Fruit fly (Drosophila melanogaster): Measurements from ENCODE around the gene CG5808.
A peak's percentile ranks its signal among the peaks of the same experiment; 100 is the strongest.

Gene CG5808

DNA sequence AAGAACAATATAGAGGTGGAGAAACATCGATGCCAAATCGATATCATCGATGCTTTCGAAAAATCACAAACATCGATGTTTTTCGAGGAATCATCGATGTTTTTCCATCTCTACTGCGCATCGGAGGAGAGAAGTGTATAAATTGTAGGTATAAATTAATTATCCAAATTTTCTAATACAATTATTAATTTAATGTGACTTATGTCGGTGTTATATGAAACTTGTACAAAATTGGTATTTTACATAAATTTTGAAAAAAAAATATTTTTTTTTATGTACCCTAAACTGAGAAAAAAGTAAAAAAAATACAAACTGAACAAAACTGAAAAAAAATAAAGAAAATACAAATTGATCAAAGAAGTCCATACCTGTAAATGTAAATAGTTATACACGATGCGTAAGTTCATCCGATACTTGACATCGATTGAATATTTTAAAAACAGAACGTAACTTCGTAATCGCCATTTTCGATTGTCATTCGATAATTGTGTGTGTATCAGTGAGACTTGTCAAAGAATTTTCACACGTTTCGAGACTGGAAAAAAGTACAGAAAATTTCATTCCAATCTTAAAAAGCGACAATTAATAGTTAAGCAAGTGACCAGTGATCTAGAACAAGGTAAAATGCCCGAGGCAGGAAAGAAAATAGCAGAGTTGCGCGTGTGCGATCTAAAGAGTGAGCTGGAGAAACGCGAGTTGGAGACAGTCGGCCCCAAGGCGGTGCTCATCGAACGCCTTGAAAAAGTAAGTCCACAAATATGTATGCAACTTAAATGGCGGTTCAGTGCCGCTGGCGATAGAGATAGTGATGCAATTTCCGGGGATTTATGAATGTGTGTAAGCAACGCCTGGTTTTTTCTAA is at the start of gene CG5808, which contains the start of gene Saf-B:
Gene CG5808 (minus strand): TSS at position 15 of the 862 bp plus-strand sequence.
Gene Saf-B (plus strand): TSS at position 472 of the 862 bp plus-strand sequence.
- no peak for TF ChIP-seq CG13204 (GFP tag; optimal IDR thresholded peaks at IDR 0.05)
- no peak for TF ChIP-seq CG4496 (GFP tag; IDR thresholded peaks at IDR 0.05)
- no peak for TF ChIP-seq CG10348 (GFP tag; IDR thresholded peaks at IDR 0.05)
- no peak for TF ChIP-seq Snoo (tag; optimal IDR thresholded peaks at IDR 0.05)
- no peak for TF ChIP-seq Pif1A (GFP tag; optimal IDR thresholded peaks at IDR 0.05)
- no peak for TF ChIP-seq CG12605 (GFP tag; IDR thresholded peaks at IDR 0.05)
- TF ChIP-seq CG14655 (GFP tag; optimal IDR thresholded peaks at IDR 0.05) = no peak
- no peak for TF ChIP-seq rn (GFP tag; IDR thresholded peaks at IDR 0.05)
- TF ChIP-seq CG32121 (GFP tag; IDR thresholded peaks at IDR 0.05) = 0 out of 2 replicates have a peak, but pooled peaks have one; percentile 21

DNA sequence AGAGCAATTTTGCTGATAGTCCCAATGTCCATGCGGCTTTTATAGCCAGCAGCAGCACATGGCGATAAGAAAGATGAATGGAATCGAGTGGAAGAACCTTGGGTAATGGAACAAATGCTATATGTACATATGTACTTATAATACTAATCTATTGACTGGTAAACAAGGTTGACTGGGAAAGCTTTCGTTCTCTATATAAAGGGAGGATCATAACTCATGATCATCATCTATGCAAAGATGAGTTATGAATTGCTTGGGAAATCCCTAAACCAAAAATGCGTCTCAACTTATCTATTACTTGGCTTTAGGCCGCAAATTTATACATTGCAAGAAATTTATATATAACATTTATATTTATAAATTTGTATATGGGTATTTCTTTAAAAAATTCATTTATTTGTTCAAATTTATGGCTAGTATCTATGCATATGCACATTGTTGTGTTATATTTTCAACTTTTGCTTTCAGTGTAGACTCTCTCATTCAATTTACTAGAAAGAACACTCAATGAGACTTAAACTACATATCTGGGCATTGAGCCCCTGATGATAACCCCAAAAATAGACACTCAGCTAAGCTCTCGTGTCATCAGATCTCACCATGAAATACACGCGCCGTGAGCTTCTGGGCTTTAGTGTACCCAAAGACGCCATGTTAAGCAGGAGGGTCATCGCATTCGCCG is 48.1 kb upstream of the CG5808 start, which contains the start of the genes Srg1 and Elal:
Gene Srg1 (minus strand): TSS at position 14 of the 682 bp plus-strand sequence.
Gene Elal (plus strand): TSS at position 632 of the 682 bp plus-strand sequence.
- TF ChIP-seq Pif1B (GFP tag; optimal IDR thresholded peaks at IDR 0.05) (no peak), gl (tag; optimal IDR thresholded peaks at IDR 0.05) (no peak), CG32121 (GFP tag; IDR thresholded peaks at IDR 0.05) (no peak), D1 (tag; optimal IDR thresholded peaks at IDR 0.05) (no peak), CG8159 (tag; optimal IDR thresholded peaks at IDR 0.05) (peak; percentile 21), CG17806 (tag; optimal IDR thresholded peaks at IDR 0.05) (peak; percentile 13), CG4496 (GFP tag; IDR thresholded peaks at IDR 0.05) (0 out of 3 replicates have a peak, but pooled peaks have one; percentile 33), CG15710 (tag; optimal IDR thresholded peaks at IDR 0.05) (peak; percentile 4), CG14655 (GFP tag; optimal IDR thresholded peaks at IDR 0.05) (no peak), CG13204 (GFP tag; optimal IDR thresholded peaks at IDR 0.05) (no peak), fd96Ca (GFP tag; IDR thresholded peaks at IDR 0.05) (no peak), CG9948 (tag; optimal IDR thresholded peaks at IDR 0.05) (peak; percentile 29)

DNA sequence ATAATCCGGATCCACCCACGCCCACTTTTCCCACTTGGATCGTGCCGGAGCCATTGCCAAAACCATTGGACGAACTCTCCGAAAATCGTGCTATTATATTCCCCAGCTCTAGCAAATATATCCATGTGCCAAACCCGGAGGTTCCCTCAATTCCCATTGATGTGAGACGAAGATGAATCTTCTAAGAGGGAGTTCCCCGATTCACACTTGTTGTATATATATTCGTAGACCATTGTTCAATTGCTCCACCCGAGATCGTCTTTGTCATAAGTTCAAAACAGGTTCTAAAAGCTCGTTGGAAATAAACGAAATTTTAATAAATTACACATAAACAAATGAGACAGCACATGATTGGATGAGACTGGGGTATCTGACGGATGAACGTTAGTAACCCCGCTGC is 47.1 kb upstream of the CG5808 start:
- TF ChIP-seq D1 (tag; optimal IDR thresholded peaks at IDR 0.05) (no peak), gl (tag; optimal IDR thresholded peaks at IDR 0.05) (no peak), CG14655 (GFP tag; optimal IDR thresholded peaks at IDR 0.05) (no peak), CG32121 (GFP tag; IDR thresholded peaks at IDR 0.05) (no peak), CG8301 (tag; optimal IDR thresholded peaks at IDR 0.05) (no peak), CG15710 (tag; optimal IDR thresholded peaks at IDR 0.05) (no peak), rn (GFP tag; IDR thresholded peaks at IDR 0.05) (no peak), Snoo (tag; optimal IDR thresholded peaks at IDR 0.05) (no peak), CG34367 (tag; optimal IDR thresholded peaks at IDR 0.05) (no peak), EcR (GFP tag; optimal IDR thresholded peaks at IDR 0.05) (no peak)

DNA sequence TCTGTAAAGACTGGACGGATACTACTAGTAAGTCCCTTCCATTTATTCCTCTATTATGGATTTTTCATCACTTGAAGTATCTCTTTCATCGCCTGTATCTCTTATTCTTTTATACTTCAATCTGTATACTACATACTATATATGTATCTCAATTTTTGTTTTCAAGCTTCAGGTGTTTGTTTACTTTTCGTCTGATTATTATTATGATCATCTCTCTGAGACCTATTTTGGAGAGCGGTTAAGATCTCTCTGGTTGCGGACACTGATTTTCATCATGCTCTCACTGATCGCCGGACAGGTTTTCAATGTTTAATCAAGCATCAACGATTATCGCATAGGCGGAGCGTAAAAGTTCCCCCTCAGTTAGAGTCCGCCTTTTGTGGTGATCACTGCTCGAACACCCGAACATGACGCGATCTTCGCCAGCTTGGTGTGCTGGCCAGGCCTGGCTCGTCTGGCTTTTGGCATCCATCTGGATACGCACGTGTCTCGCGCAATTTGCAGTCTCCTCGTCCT is 45.8 kb upstream of the CG5808 start, which contains the start of gene CG7016:
Gene CG7016 (plus strand): TSS at position 358 of the 516 bp plus-strand sequence.
- TF ChIP-seq CG17806 (tag; optimal IDR thresholded peaks at IDR 0.05) = no peak
- TF ChIP-seq CG8301 (tag; optimal IDR thresholded peaks at IDR 0.05) = no peak
- TF ChIP-seq fd96Ca (GFP tag; IDR thresholded peaks at IDR 0.05) = no peak
- no peak for TF ChIP-seq Ets98B (GFP tag; IDR thresholded peaks at IDR 0.05)
- no peak for TF ChIP-seq CG4496 (GFP tag; IDR thresholded peaks at IDR 0.05)
- TF ChIP-seq D1 (tag; optimal IDR thresholded peaks at IDR 0.05) = no peak
- no peak for TF ChIP-seq CG10348 (GFP tag; IDR thresholded peaks at IDR 0.05)
- no peak for TF ChIP-seq Pif1B (GFP tag; optimal IDR thresholded peaks at IDR 0.05)
- TF ChIP-seq gl (tag; optimal IDR thresholded peaks at IDR 0.05) = no peak

DNA sequence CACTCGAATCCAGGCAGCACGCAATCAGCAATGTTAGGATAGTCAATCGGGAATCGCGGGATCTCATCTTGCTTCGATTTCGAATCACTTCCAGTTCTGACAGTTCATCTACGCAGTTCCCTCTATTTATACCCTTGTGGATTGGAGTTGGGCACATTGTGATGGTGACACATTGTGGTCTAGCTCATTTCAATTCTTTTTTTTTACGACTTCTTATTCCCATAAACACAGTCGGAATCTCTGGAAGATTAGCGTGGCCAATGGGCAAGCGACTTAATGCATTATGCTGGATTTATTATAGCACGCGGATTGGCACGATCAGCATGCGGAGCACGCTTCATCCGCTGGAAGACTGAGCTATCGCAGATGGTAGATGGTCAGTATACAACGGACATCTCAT is 45.3 kb upstream of the CG5808 start, which contains the start of gene CG13640:
Gene CG13640 (minus strand): TSS at position 101 of the 400 bp plus-strand sequence.
- TF ChIP-seq CG8159 (tag; optimal IDR thresholded peaks at IDR 0.05) (no peak), Snoo (tag; optimal IDR thresholded peaks at IDR 0.05) (no peak), Pif1A (GFP tag; optimal IDR thresholded peaks at IDR 0.05) (no peak), CG12605 (GFP tag; IDR thresholded peaks at IDR 0.05) (no peak), CG14655 (GFP tag; optimal IDR thresholded peaks at IDR 0.05) (no peak), Ets98B (GFP tag; IDR thresholded peaks at IDR 0.05) (no peak), CG32121 (GFP tag; IDR thresholded peaks at IDR 0.05) (no peak), D1 (tag; optimal IDR thresholded peaks at IDR 0.05) (no peak), rn (GFP tag; IDR thresholded peaks at IDR 0.05) (no peak), fd96Ca (GFP tag; IDR thresholded peaks at IDR 0.05) (no peak), Pif1B (GFP tag; optimal IDR thresholded peaks at IDR 0.05) (no peak)

DNA sequence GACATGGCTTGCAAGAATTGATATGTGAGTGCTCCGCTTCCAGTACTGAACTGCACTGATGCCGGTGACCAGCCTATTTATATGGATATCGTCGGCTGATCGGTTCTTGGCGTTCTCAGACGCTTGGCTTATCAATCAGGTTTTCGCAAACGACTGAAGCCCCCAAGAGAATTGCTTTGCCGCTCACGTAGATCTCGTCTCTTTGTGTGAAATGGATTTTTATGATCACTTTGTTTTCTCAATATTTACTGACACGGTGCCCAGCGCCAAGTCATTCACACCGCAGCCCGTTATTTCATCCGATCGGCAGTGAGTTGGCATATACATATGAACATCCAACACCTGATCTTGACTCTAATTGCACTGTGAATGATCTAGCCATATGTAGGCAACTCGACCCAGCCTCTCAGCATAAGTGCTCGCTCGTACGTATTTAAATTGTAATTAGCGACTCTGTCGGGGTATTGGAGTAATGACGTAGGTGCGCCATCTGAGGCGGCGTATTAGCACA is 43.6 kb upstream of the CG5808 start, which contains the start of gene CG13639:
Gene CG13639 (minus strand): TSS at position 51 of the 511 bp plus-strand sequence.
- TF ChIP-seq CG17806 (tag; optimal IDR thresholded peaks at IDR 0.05) (no peak), Pif1B (GFP tag; optimal IDR thresholded peaks at IDR 0.05) (no peak), EcR (GFP tag; optimal IDR thresholded peaks at IDR 0.05) (peak; percentile 87), CG34367 (tag; optimal IDR thresholded peaks at IDR 0.05) (peak; percentile 27)

Measured in whole organism, pupa.